Fruit fly (Drosophila melanogaster): Measurements from ENCODE around the gene Alg10.

Gene Alg10

DNA sequence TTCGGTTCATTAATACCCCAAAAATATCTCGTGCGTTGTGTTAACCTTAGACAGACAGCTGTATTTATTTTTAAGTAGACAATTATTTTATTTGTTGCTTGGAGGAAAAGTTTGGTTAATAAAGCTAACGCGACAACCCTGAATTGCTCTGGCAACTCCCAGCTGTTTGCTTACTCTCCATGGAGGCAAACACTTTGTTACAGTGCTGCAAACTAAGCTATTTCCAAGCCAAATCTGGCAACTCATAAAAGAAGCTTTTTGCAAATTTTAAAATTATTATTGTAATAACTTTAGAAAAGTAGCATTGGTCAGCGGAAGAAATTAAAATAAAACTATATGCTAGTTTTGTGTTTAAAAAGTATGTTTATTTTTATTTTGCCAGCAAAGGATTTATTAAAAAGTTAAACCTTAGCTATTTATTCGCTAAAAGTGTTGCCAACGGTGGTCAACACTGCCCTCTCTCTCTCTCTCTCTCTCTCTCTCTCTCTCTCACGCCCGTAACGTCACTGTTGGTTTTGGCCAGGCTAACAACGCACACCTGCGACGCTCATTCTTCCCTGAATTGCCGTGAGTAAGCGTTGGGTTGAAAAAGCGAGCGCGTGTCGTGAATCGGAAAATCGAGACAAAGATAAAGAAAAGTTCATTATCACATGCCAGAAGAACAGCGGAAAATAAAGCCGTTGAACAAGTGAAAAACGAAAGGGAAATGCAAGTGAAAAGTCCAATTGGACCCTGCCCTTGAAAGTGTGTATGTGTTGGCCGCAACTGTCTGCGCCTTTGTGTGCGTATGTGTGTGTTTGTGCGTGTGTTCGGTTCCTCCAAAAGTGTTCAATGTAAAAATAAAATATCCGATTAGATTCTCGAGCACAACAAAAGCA, 50.7 kb downstream of the Alg10 start (continued):
- TF ChIP-seq CG11093 (GFP tag; IDR thresholded peaks at IDR 0.05) (peak; percentile 56; the same call in 1 of the 3 replicates), CG5953 (GFP tag; IDR thresholded peaks at IDR 0.05) (peak; percentile 90), Abd-B (GFP tag; optimal IDR thresholded peaks at IDR 0.05) (peak; percentile 64), Elba2 (GFP tag; optimal IDR thresholded peaks at IDR 0.05) (peak; percentile 84), Taf1 (GFP tag; IDR thresholded peaks at IDR 0.05) (peak; percentile 94), CG1024 (GFP tag; IDR thresholded peaks at IDR 0.05) (peak; percentile 78), CG7839 (tag; optimal IDR thresholded peaks at IDR 0.05) (peak; percentile 78), CG11456 (GFP tag; IDR thresholded peaks at IDR 0.05) (peak; percentile 96), btn (GFP tag; optimal IDR thresholded peaks at IDR 0.05) (peak; percentile 85), ranshi (GFP tag; IDR thresholded peaks at IDR 0.05) (peak; percentile 94), sens-2 (GFP tag; IDR thresholded peaks at IDR 0.05) (peak; percentile 70), CG6791 (GFP tag; IDR thresholded peaks at IDR 0.05; ENCODE audit: partially characterized antibody) (no peak), Hmr (GFP tag; optimal IDR thresholded peaks at IDR 0.05) (peak; percentile 95), Kr (GFP tag; optimal IDR thresholded peaks at IDR 0.05) (no peak), CG3995 (GFP tag; optimal IDR thresholded peaks at IDR 0.05) (peak; percentile 47), eve (GFP tag; optimal IDR thresholded peaks at IDR 0.05) (no peak), CG4854 (GFP tag; optimal IDR thresholded peaks at IDR 0.05) (peak; percentile 69), ems (GFP tag; optimal IDR thresholded peaks at IDR 0.05) (peak; percentile 92), CG10654 (GFP tag; optimal IDR thresholded peaks at IDR 0.05) (peak; percentile 84), unc-4 (GFP tag; IDR thresholded peaks at IDR 0.05; ENCODE audit: partially characterized antibody) (no peak), CG7987 (GFP tag; optimal IDR thresholded peaks at IDR 0.05) (peak; percentile 75), ERR (GFP tag; optimal IDR thresholded peaks at IDR 0.05) (peak; percentile 76), vvl (GFP tag; IDR thresholded peaks at IDR 0.05) (peak; percentile 98), Doc2 (GFP tag; IDR thresholded peaks at IDR 0.05) (no peak), gt (GFP tag; IDR thresholded peaks at IDR 0.05) (peak; percentile 29; the same call in 1 of the 2 replicates), Optix (GFP tag; IDR thresholded peaks at IDR 0.05) (peak; percentile 91), Rfx (GFP tag; IDR thresholded peaks at IDR 0.05) (peak; percentile 97), knrl (GFP tag; IDR thresholded peaks at IDR 0.05; ENCODE audit: partially characterized antibody) (no peak), CG6654 (GFP tag; optimal IDR thresholded peaks at IDR 0.05) (peak; percentile 56), Spps (tag; optimal IDR thresholded peaks at IDR 0.05) (peak; percentile 51), ci (GFP tag; IDR thresholded peaks at IDR 0.05) (peak; percentile 93), otp (GFP tag; IDR thresholded peaks at IDR 0.05) (peak; percentile 90), peb (GFP tag; IDR thresholded peaks at IDR 0.05) (peak; percentile 88), CG6254 (GFP tag; optimal IDR thresholded peaks at IDR 0.05) (peak; percentile 81), CG8281 (tag; optimal IDR thresholded peaks at IDR 0.05) (no peak), CG10543 (GFP tag; optimal IDR thresholded peaks at IDR 0.05) (peak; percentile 67), CG2120 (GFP tag; optimal IDR thresholded peaks at IDR 0.05) (peak; percentile 96), CG6272 (GFP tag; IDR thresholded peaks at IDR 0.05) (peak; percentile 83), CG7963 (GFP tag; IDR thresholded peaks at IDR 0.05; ENCODE audit: partially characterized antibody) (no peak), Drgx (GFP tag; IDR thresholded peaks at IDR 0.05) (peak; percentile 98), mld (GFP tag; IDR thresholded peaks at IDR 0.05; ENCODE audit: partially characterized antibody) (no peak), Six4 (GFP tag; optimal IDR thresholded peaks at IDR 0.05) (peak; percentile 72), CG14014 (GFP tag; IDR thresholded peaks at IDR 0.05) (peak; percentile 92), Mad (GFP tag; optimal IDR thresholded peaks at IDR 0.05) (peak; percentile 64), Sin3A (optimal IDR thresholded peaks at IDR 0.05) (peak; percentile 17), CG12299 (tag; optimal IDR thresholded peaks at IDR 0.05) (no peak), sima (GFP tag; optimal IDR thresholded peaks at IDR 0.05) (peak; percentile 72), stwl (tag; optimal IDR thresholded peaks at IDR 0.05) (peak; percentile 27), rib (GFP tag; IDR thresholded peaks at IDR 0.05) (peak; percentile 96), zfh1 (GFP tag; IDR thresholded peaks at IDR 0.05) (peak; percentile 94)

All from whole organism, embryonic.